Fruit fly (Drosophila melanogaster): ENCODE measurements around the gene RhoGAP16F.

DNA sequence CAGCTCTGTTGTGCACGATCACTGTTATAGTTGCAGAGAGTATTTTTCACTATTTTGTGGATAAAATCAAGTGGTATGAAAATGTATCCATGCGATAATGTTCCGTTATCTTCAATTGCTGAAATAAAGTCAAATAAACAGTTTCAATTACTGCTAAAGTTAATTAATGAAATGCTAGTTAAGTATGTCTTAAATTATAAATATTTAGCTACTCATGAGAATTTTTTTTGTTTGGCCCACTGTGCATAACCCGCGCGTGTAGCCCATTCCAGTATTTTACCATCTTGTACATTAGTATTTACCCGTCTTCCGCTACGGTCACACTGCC, 7.5 kb upstream of the RhoGAP16F start, which contains the start of gene Ada3:
- TF ChIP-seq CTCF (optimal IDR thresholded peaks at IDR 0.05) (no peak), CG8478 (optimal IDR thresholded peaks at IDR 0.05) (no peak)
